Fruit fly (Drosophila melanogaster): Measurements from ENCODE around the gene Pmi.

The Pmi gene

dm6 chr3L:5808540-5809200 is 28.8 kb downstream of the Pmi start (continued):
- TF ChIP-seq chm (GFP tag; IDR thresholded peaks at IDR 0.05) (0 out of 2 replicates have a peak, but pooled peaks have one; percentile 7), HmgZ (tag; optimal IDR thresholded peaks at IDR 0.05) (peak; percentile 4), CHES-1-like (GFP tag; optimal IDR thresholded peaks at IDR 0.05) (peak; percentile 6), mirr (GFP tag; optimal IDR thresholded peaks at IDR 0.05) (peak; percentile 19), nau (GFP tag; optimal IDR thresholded peaks at IDR 0.05) (peak; percentile 6)

- TF ChIP-seq h (optimal IDR thresholded peaks at IDR 0.05): no peak
- no peak for TF ChIP-seq cato (GFP tag; optimal IDR thresholded peaks at IDR 0.05; ENCODE audit: borderline replicate concordance)
- TF ChIP-seq CG31388 (GFP tag; optimal IDR thresholded peaks at IDR 0.05): no peak
- TF ChIP-seq btn (GFP tag; optimal IDR thresholded peaks at IDR 0.05): no peak
- no peak for TF ChIP-seq Sry-β (GFP tag; optimal IDR thresholded peaks at IDR 0.05)
- peak; percentile 35 for TF ChIP-seq dmrt11E (tag; optimal IDR thresholded peaks at IDR 0.05)
- peak; percentile 79; the same call in 2 of the 3 replicates for TF ChIP-seq CG17361 (GFP tag; IDR thresholded peaks at IDR 0.05)
- TF ChIP-seq unc-4 (GFP tag; IDR thresholded peaks at IDR 0.05; ENCODE audit: partially characterized antibody): no peak
- no peak for TF ChIP-seq CG43689 (GFP tag; IDR thresholded peaks at IDR 0.05)
- TF ChIP-seq Usf (GFP tag; optimal IDR thresholded peaks at IDR 0.05): no peak
- TF ChIP-seq tx (GFP tag; optimal IDR thresholded peaks at IDR 0.05): no peak
- TF ChIP-seq caup (GFP tag; optimal IDR thresholded peaks at IDR 0.05; ENCODE audit: severe bottlenecking): no peak
- TF ChIP-seq CG8765 (GFP tag; IDR thresholded peaks at IDR 0.05): no peak
- TF ChIP-seq ac (GFP tag; optimal IDR thresholded peaks at IDR 0.05): no peak
- TF ChIP-seq CG12744 (GFP tag; optimal IDR thresholded peaks at IDR 0.05): no peak
- TF ChIP-seq gsb (GFP tag; IDR thresholded peaks at IDR 0.05): no peak
- TF ChIP-seq CG1647 (GFP tag; optimal IDR thresholded peaks at IDR 0.05): no peak
- TF ChIP-seq Atf6 (GFP tag; IDR thresholded peaks at IDR 0.05): no peak
- TF ChIP-seq Xrp1 (GFP tag; IDR thresholded peaks at IDR 0.05): peak; percentile 22; the same call in 1 of the 2 replicates
- no peak for TF ChIP-seq odd (GFP tag; optimal IDR thresholded peaks at IDR 0.05)
- peak; percentile 25 for TF ChIP-seq CG11723 (GFP tag; optimal IDR thresholded peaks at IDR 0.05)
- TF ChIP-seq Hmr (GFP tag; optimal IDR thresholded peaks at IDR 0.05): peak; percentile 13
- TF ChIP-seq CG9215 (GFP tag; IDR thresholded peaks at IDR 0.05): no peak
- TF ChIP-seq CG4424 (GFP tag; optimal IDR thresholded peaks at IDR 0.05): no peak
- TF ChIP-seq org-1 (GFP tag; optimal IDR thresholded peaks at IDR 0.05): peak; percentile 16
- no peak for TF ChIP-seq fd96Cb (tag; optimal IDR thresholded peaks at IDR 0.05)
- no peak for TF ChIP-seq Six4 (GFP tag; optimal IDR thresholded peaks at IDR 0.05)
- TF ChIP-seq pzg (GFP tag; optimal IDR thresholded peaks at IDR 0.05): no peak
- no peak for TF ChIP-seq CG34376 (GFP tag; optimal IDR thresholded peaks at IDR 0.05)
- peak; percentile 17 for TF ChIP-seq bcd (GFP tag; optimal IDR thresholded peaks at IDR 0.05)
- no peak for TF ChIP-seq jing (GFP tag; optimal IDR thresholded peaks at IDR 0.05)
- no peak for TF ChIP-seq CG7271 (tag; optimal IDR thresholded peaks at IDR 0.05)
- peak; percentile 41 for TF ChIP-seq CoRest (tag; optimal IDR thresholded peaks at IDR 0.05)
- TF ChIP-seq CG6683 (GFP tag; optimal IDR thresholded peaks at IDR 0.05): no peak
- no peak for TF ChIP-seq Elba2 (GFP tag; optimal IDR thresholded peaks at IDR 0.05)
- TF ChIP-seq Dad (GFP tag; optimal IDR thresholded peaks at IDR 0.05): no peak
- TF ChIP-seq CG7963 (GFP tag; IDR thresholded peaks at IDR 0.05; ENCODE audit: partially characterized antibody): no peak
- TF ChIP-seq hbn (GFP tag; IDR thresholded peaks at IDR 0.05; ENCODE audit: partially characterized antibody): no peak
- no peak for TF ChIP-seq croc (GFP tag; conservative IDR thresholded peaks at IDR 0.05)
- no peak for TF ChIP-seq CG9817 (tag; optimal IDR thresholded peaks at IDR 0.05)
- TF ChIP-seq Meics (GFP tag; optimal IDR thresholded peaks at IDR 0.05): peak; percentile 18
- 0 out of 2 replicates have a peak, but pooled peaks have one; percentile 12 for TF ChIP-seq CG9932 (GFP tag; IDR thresholded peaks at IDR 0.05)
- peak in 1 of 3 experiments; percentile 48 for TF ChIP-seq lola (GFP tag; optimal IDR thresholded peaks at IDR 0.05)
Observed at dm6 chr3L:5809201-5809584, 29.3 kb downstream of the Pmi start.

Measured in whole organism, embryonic.